Fruit fly (Drosophila melanogaster) whole organism, embryonic: ENCODE results near the gene CAH4.
A peak's percentile ranks its signal among the peaks of the same experiment; 100 is the strongest.

Experiments used
- Atf6 ChIP-seq: fragments of 200-800 bp; sonication (Bioruptor generic); IDR thresholded peaks from 2 replicates; pipeline ENCODE4 v1.3.6; 2022; ENCODE audit warnings: missing biosample characterization, missing genetic modification characterization
- Awh ChIP-seq: fragments of 200-800 bp; sonication (Bioruptor generic); IDR thresholded peaks from 2 replicates; pipeline ENCODE4, ENCODE4 v1.3.6; 2022; ENCODE audit warnings: missing biosample characterization, missing genetic modification characterization
- BEAF-32 ChIP-seq: fragments of 200-800 bp; sonication (Bioruptor generic); optimal IDR thresholded peaks from 3 replicates; lab custom pipeline; 2017; ENCODE audit warnings: missing biosample characterization, missing genetic modification characterization, mild to moderate bottlenecking, moderate library complexity, missing genetic modification reagents
- CG10267 ChIP-seq: fragments of 200-800 bp; sonication (Bioruptor generic); optimal IDR thresholded peaks from 2 replicates; lab custom pipeline; 2018; ENCODE audit warnings: missing biosample characterization, mild to moderate bottlenecking, missing genetic modification characterization, moderate library complexity
- CG12942 ChIP-seq: fragments of 200-800 bp; sonication (Bioruptor generic); optimal IDR thresholded peaks from 3 replicates; lab custom pipeline; 2016; ENCODE audit warnings: missing biosample characterization, missing genetic modification characterization
- CG13894 ChIP-seq: fragments of 200-800 bp; sonication (Bioruptor generic); optimal IDR thresholded peaks from 3 replicates; lab custom pipeline; 2018; ENCODE audit warnings: missing biosample characterization, mild to moderate bottlenecking, missing genetic modification characterization, moderate library complexity
- CG14050 ChIP-seq: fragments of 200-800 bp; sonication (Bioruptor generic); IDR thresholded peaks from 3 replicates; pipeline ENCODE4 v1.3.6; 2022; ENCODE audit warnings: missing biosample characterization, missing genetic modification characterization
- CG17829 ChIP-seq: fragments of 200-800 bp; optimal IDR thresholded peaks from 2 replicates; lab custom pipeline; 2019; ENCODE audit warnings: missing biosample characterization, mild to moderate bottlenecking, missing genetic modification characterization, moderate library complexity
- CG18011 ChIP-seq: fragments of 200-800 bp; sonication (Bioruptor generic); optimal IDR thresholded peaks from 2 replicates; lab custom pipeline; 2017; ENCODE audit warnings: missing biosample characterization, missing genetic modification characterization, mild to moderate bottlenecking, moderate library complexity, missing genotype
- CG30020 ChIP-seq: fragments of 200-800 bp; optimal IDR thresholded peaks from 2 replicates; lab custom pipeline; 2019; ENCODE audit warnings: missing biosample characterization, mild to moderate bottlenecking, missing genetic modification characterization, moderate library complexity
- CG3407 ChIP-seq: fragments of 200-800 bp; sonication (Bioruptor generic); optimal IDR thresholded peaks from 2 replicates; lab custom pipeline; 2018; ENCODE audit warnings: missing biosample characterization, mild to moderate bottlenecking, missing genetic modification characterization
- CG34224 ChIP-seq: fragments of 200-800 bp; sonication (Bioruptor generic); IDR thresholded peaks from 3 replicates; pipeline ENCODE4 v1.3.6; 2022; ENCODE audit warnings: missing biosample characterization, missing genetic modification characterization; ENCODE audit not compliant: partially characterized antibody
- CG4282 ChIP-seq: fragments of 200-800 bp; sonication (Bioruptor generic); optimal IDR thresholded peaks from 2 replicates; lab custom pipeline; 2016; ENCODE audit warnings: missing biosample characterization, missing genetic modification characterization
- CG6689 ChIP-seq: fragments of 200-800 bp; sonication (Bioruptor generic); IDR thresholded peaks from 2 replicates; pipeline ENCODE4 v1.3.6; 2022; ENCODE audit warnings: missing biosample characterization, missing genetic modification characterization
- CG7786 ChIP-seq: fragments of 200-800 bp; sonication (Bioruptor generic); optimal IDR thresholded peaks from 2 replicates; lab custom pipeline; 2016; ENCODE audit warnings: missing biosample characterization, missing genetic modification characterization
- Dbx ChIP-seq: fragments of 200-800 bp; sonication (Bioruptor generic); IDR thresholded peaks from 3 replicates; pipeline ENCODE4 v1.3.6; 2022; ENCODE audit warnings: missing biosample characterization, missing genetic modification characterization
- Drgx ChIP-seq: fragments of 200-800 bp; sonication (Bioruptor generic); IDR thresholded peaks from 2 replicates; pipeline ENCODE4 v1.3.6; 2022; ENCODE audit warnings: missing biosample characterization, missing genetic modification characterization
- Ets97D ChIP-seq: fragments of 200-800 bp; sonication (Bioruptor generic); optimal IDR thresholded peaks from 3 replicates; lab custom pipeline; 2016; ENCODE audit warnings: missing biosample characterization, missing genetic modification characterization
- GATAe ChIP-seq: fragments of 200-800 bp; sonication (Bioruptor generic); conservative IDR thresholded peaks from 2 replicates; pipeline ENCODE4 v1.3.6; 2022; ENCODE audit warnings: missing biosample characterization, missing genetic modification characterization
- HLH3B ChIP-seq: fragments of 200-800 bp; sonication (Bioruptor generic); IDR thresholded peaks from 2 replicates; pipeline ENCODE4 v1.3.6; 2022; ENCODE audit warnings: missing biosample characterization, missing genetic modification characterization
- HLH4C ChIP-seq: fragments of 200-800 bp; sonication (Bioruptor generic); IDR thresholded peaks from 3 replicates; pipeline ENCODE4 v1.3.6; 2022; ENCODE audit warnings: missing biosample characterization, missing genetic modification characterization; ENCODE audit not compliant: partially characterized antibody
- Meics ChIP-seq: fragments of 200-800 bp; sonication (Bioruptor generic); optimal IDR thresholded peaks from 2 replicates; lab custom pipeline; 2017; ENCODE audit warnings: missing biosample characterization, mild to moderate bottlenecking, missing genetic modification characterization
- Opbp ChIP-seq: fragments of 200-800 bp; sonication (Bioruptor generic); IDR thresholded peaks from 3 replicates; pipeline ENCODE4 v1.3.6; 2022; ENCODE audit warnings: missing biosample characterization, missing genetic modification characterization; ENCODE audit not compliant: partially characterized antibody
- Ssrp ChIP-seq: fragments of 200-800 bp; sonication (Bioruptor generic); optimal IDR thresholded peaks from 2 replicates; lab custom pipeline; 2018; ENCODE audit warnings: missing biosample characterization, mild to moderate bottlenecking, missing genetic modification characterization, moderate library complexity
- croc ChIP-seq: fragments of 200-800 bp; sonication (Bioruptor generic); conservative IDR thresholded peaks from 3 replicates; pipeline ENCODE4 v1.3.6; 2022; ENCODE audit warnings: missing biosample characterization, missing genetic modification characterization
- dm ChIP-seq: fragments of 200-800 bp; sonication (Bioruptor generic); optimal IDR thresholded peaks from 3 replicates; lab custom pipeline; 2016; ENCODE audit warnings: missing biosample characterization, missing genetic modification characterization
- dysf ChIP-seq: fragments of 200-800 bp; sonication (Bioruptor generic); IDR thresholded peaks from 3 replicates; pipeline ENCODE4 v1.3.6; 2022; ENCODE audit warnings: missing biosample characterization, missing genetic modification characterization
- grau ChIP-seq: fragments of 200-800 bp; optimal IDR thresholded peaks from 3 replicates; lab custom pipeline; 2019; ENCODE audit warnings: missing biosample characterization, mild to moderate bottlenecking, missing genetic modification characterization, moderate library complexity
- hkb ChIP-seq, 2 experiments: fragments of 200-800 bp in 1 of 2; fragments of >200 bp in 1 of 2; sonication (Bioruptor generic) in 1 of 2; IDR thresholded peaks in 1 of 2; optimal IDR thresholded peaks in 1 of 2; 2 replicates each; pipeline versions ENCODE4 v1.3.6 to Lab custom; 2017 to 2022; ENCODE audit warnings: missing biosample characterization in 1 of 2, missing genetic modification characterization in 1 of 2
- jing ChIP-seq: fragments of 200-800 bp; sonication (Bioruptor generic); optimal IDR thresholded peaks from 2 replicates; lab custom pipeline; 2018; ENCODE audit warnings: missing biosample characterization, mild to moderate bottlenecking, missing genetic modification characterization
- lov ChIP-seq, 2 experiments: fragments of 200-800 bp in 1 of 2; fragments of >200 bp in 1 of 2; sonication (Bioruptor generic) in 1 of 2; IDR thresholded peaks in 1 of 2; optimal IDR thresholded peaks in 1 of 2; 2 replicates in 1 of 2; 3 replicates in 1 of 2; pipeline versions ENCODE4 v1.3.6 to Lab custom; 2017 to 2022; ENCODE audit warnings: missing biosample characterization in 1 of 2, missing genetic modification characterization in 1 of 2
- nau ChIP-seq: fragments of 200-800 bp; sonication (Bioruptor generic); optimal IDR thresholded peaks from 3 replicates; lab custom pipeline; 2017; ENCODE audit warnings: missing biosample characterization, mild to moderate bottlenecking, missing genetic modification characterization, missing genetic modification reagents
- oc ChIP-seq: fragments of 200-800 bp; sonication (Bioruptor generic); optimal IDR thresholded peaks from 2 replicates; lab custom pipeline; 2018; ENCODE audit warnings: missing biosample characterization, mild to moderate bottlenecking, missing genetic modification characterization, moderate library complexity
- onecut ChIP-seq: fragments of 200-800 bp; sonication (Bioruptor generic); IDR thresholded peaks from 2 replicates; pipeline ENCODE4 v1.3.6; 2022; ENCODE audit warnings: missing biosample characterization, missing genetic modification characterization
- sim ChIP-seq: fragments of 200-800 bp; sonication (Bioruptor generic); IDR thresholded peaks from 2 replicates; pipeline ENCODE4 v1.3.6; 2022; ENCODE audit warnings: missing biosample characterization, missing genetic modification characterization
- stwl ChIP-seq: fragments of 200-800 bp; sonication (Bioruptor generic); optimal IDR thresholded peaks from 3 replicates; lab custom pipeline; 2018; ENCODE audit warnings: missing biosample characterization, mild to moderate bottlenecking, missing genetic modification characterization, moderate library complexity
- usp ChIP-seq: fragments of >200 bp; optimal IDR thresholded peaks from 2 replicates; lab custom pipeline; 2017; ENCODE audit warnings: missing biosample characterization, missing genetic modification characterization
- vnd ChIP-seq: fragments of 200-800 bp; sonication (Bioruptor generic); IDR thresholded peaks from 3 replicates; pipeline ENCODE4 v1.3.6; 2022; ENCODE audit warnings: missing biosample characterization, missing genetic modification characterization; ENCODE audit not compliant: partially characterized antibody
- wor ChIP-seq: fragments of 200-800 bp; sonication (Bioruptor generic); IDR thresholded peaks from 2 replicates; pipeline ENCODE4 v1.3.6; 2022; ENCODE audit warnings: missing biosample characterization, missing genetic modification characterization

Gene CAH4

DNA sequence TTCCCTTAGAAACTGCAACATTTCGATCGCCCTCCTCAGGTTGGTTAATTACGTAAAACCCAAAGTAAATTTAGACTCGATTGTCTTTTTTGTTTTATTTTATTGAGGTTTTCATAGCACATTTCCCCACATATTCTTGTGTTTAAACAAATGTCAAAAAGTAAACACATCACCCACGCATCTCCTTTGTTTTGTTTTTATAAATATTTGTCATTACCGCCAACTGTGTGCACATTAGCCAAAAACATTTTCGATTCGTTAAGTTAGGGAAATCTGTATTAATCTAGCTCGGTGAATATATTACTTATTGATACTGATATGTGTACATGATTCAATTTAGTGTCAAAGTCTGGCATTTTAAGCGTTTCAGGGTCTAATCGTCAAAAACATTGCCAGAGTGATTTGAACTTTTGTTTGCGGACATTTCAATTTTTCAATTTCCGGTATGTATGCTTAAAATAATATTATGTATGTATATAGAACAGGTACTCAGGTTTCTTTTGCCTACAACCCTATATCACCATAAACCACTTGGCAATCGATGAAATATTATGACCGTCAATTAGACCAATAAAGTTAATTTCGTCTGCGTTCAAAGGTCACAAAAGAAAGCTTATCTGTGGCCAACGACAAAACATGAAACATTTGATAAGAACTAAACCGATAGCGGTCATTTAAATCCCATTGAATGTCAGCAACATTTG lies 47.6 kb downstream of the CAH4 start (continued):
- TF ChIP-seq grau (tag; lab: Kevin White, UChicago) (no peak), BEAF-32 (GFP tag; lab: Kevin White, UChicago) (no peak), Drgx (no peak), HLH3B (no peak), Meics (GFP tag; lab: Kevin White, UChicago) (no peak), CG13894 (tag; lab: Kevin White, UChicago) (no peak), croc (no peak), CG10267 (tag; lab: Kevin White, UChicago) (peak; percentile 2), CG7786 (GFP tag; lab: Kevin White, UChicago) (no peak), HLH4C (GFP tag; lab: Robert Waterston, UW) (no peak), oc (tag; lab: Kevin White, UChicago) (no peak), usp (GFP tag; lab: Kevin White, UChicago) (no peak), CG4282 (GFP tag; lab: Kevin White, UChicago) (no peak), CG30020 (tag; lab: Kevin White, UChicago) (no peak), dysf (no peak), CG14050 (GFP tag; lab: Robert Waterston, UW) (no peak), CG34224 (no peak), CG12942 (GFP tag; lab: Kevin White, UChicago) (no peak), stwl (tag; lab: Kevin White, UChicago) (no peak), hkb (optimal IDR thresholded peaks at IDR 0.05; lab: Kevin White, UChicago) (no peak), hkb (GFP tag; IDR thresholded peaks at IDR 0.05; lab: Robert Waterston, UW) (peak; percentile 33; the same call in 1 of the 2 replicates), dm (no peak), Awh (GFP tag; lab: Robert Waterston, UW) (no peak), vnd (GFP tag; lab: Robert Waterston, UW) (no peak), GATAe (no peak), CG17829 (tag; lab: Kevin White, UChicago) (no peak), Opbp (GFP tag; lab: Robert Waterston, UW) (no peak), Ets97D (GFP tag; lab: Kevin White, UChicago) (no peak), onecut (GFP tag; lab: Robert Waterston, UW) (no peak), CG3407 (GFP tag; lab: Kevin White, UChicago) (peak; percentile 60), Ssrp (tag; lab: Kevin White, UChicago) (no peak), jing (GFP tag; lab: Kevin White, UChicago) (no peak), CG6689 (no peak), wor (GFP tag; lab: Robert Waterston, UW) (no peak), nau (GFP tag; lab: Kevin White, UChicago) (no peak), Dbx (GFP tag; lab: Robert Waterston, UW) (no peak), Atf6 (GFP tag; lab: Robert Waterston, UW) (peak; percentile 45; the same call in 1 of the 2 replicates)

DNA sequence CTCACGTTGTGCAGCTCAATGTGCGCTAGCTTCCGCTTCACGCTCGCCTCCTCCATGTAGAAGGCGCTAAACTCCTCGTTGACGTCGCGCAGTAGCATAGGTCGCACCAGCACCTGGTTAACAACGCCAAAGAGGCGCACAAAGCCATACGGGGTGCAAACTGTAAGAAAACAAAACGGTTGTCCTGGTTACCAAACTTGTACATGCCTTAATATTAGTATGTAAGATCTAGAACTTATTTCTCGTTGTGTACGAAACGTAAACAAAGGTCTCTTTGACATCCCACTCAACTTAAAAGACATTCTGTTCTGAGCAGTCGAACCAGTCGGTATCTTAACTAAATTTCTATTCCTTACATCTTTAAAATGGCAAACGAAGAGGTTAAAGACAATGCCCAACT lies 50.0 kb downstream of the CAH4 start, which contains the start of gene CG6980:
TSS of gene CG6980 (plus strand) at position 301 of the 400 bp plus-strand sequence.
- TF ChIP-seq sim (GFP tag; lab: Robert Waterston, UW) (no peak), CG18011 (GFP tag; lab: Kevin White, UChicago) (no peak), lov (optimal IDR thresholded peaks at IDR 0.05; lab: Kevin White, UChicago) (no peak), lov (GFP tag; IDR thresholded peaks at IDR 0.05; lab: Robert Waterston, UW) (0 out of 3 replicates have a peak, but pooled peaks have one; percentile 12), CG34224 (no peak)
